Fruit fly (Drosophila melanogaster): ENCODE data around the gene CG45089.

The CG45089 gene

DNA sequence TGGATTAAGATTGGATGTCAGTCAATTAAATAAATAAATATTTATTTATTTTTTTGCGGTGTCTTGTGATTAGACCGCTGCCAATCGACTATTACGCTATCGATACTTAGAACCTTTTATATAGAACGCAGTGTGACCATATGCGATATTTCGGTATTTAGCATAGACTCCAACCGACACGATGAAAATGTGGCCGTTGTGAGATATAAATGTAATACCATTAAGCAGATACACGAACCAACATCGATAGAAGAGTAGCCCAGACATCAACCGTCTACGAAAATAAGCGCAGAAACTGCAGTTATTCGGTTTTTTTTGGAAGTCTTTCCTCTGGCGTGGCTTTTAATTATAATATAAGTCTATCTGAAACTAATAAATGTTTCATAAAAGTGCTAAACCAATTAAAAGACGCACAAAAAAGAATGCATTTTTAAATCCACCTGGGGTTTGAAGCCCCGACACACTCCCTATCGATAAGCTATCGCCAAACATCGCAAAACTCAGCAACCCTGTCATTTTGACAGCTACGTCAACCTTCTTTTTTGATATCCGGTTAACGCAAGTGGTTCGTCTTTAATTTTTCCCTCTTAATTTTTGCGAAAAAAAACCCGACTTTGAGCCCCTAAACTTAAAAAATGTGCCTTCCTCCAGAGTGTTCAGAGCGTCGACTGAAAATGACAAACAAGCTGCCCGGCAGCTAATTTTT, 39.8 kb upstream of the CG45089 start, which contains the start of the genes Dhdds and RpS14a (continued):
- peak; percentile 60 for TF ChIP-seq dm (GFP tag; optimal IDR thresholded peaks at IDR 0.05)
- TF ChIP-seq az2 (GFP tag; optimal IDR thresholded peaks at IDR 0.05), result peak; percentile 17
- no peak for TF ChIP-seq HmgZ (tag; optimal IDR thresholded peaks at IDR 0.05)
- peak; percentile 25 for TF ChIP-seq CG2120 (GFP tag; optimal IDR thresholded peaks at IDR 0.05)
- TF ChIP-seq CG11504 (tag; optimal IDR thresholded peaks at IDR 0.05), result no peak
- peak; percentile 89 for TF ChIP-seq gfzf (GFP tag; optimal IDR thresholded peaks at IDR 0.05)
- no peak for TF ChIP-seq CG2678 (tag; optimal IDR thresholded peaks at IDR 0.05)
- peak; percentile 20 for TF ChIP-seq CG30431 (GFP tag; optimal IDR thresholded peaks at IDR 0.05)
- peak; percentile 84 for TF ChIP-seq nmo (GFP tag; optimal IDR thresholded peaks at IDR 0.05)
- no peak for TF ChIP-seq H2.0 (GFP tag; IDR thresholded peaks at IDR 0.05)
- peak; percentile 17; the same call in 1 of the 2 replicates for TF ChIP-seq vvl (GFP tag; IDR thresholded peaks at IDR 0.05)
- TF ChIP-seq grn (GFP tag; optimal IDR thresholded peaks at IDR 0.05), result peak; percentile 5
- TF ChIP-seq CG10979 (tag; optimal IDR thresholded peaks at IDR 0.05), result peak; percentile 43
- peak; percentile 22 for TF ChIP-seq yki (optimal IDR thresholded peaks at IDR 0.05)
- TF ChIP-seq CG6854 (GFP tag; optimal IDR thresholded peaks at IDR 0.05), result peak; percentile 29
- peak; percentile 73 for TF ChIP-seq CG18619 (GFP tag; optimal IDR thresholded peaks at IDR 0.05)
- TF ChIP-seq vfl (GFP tag; optimal IDR thresholded peaks at IDR 0.05), result peak; percentile 18
- TF ChIP-seq nau (GFP tag; optimal IDR thresholded peaks at IDR 0.05), result peak; percentile 75
- no peak for TF ChIP-seq usp (GFP tag; optimal IDR thresholded peaks at IDR 0.05)
- peak; percentile 99 for TF ChIP-seq Ets97D (GFP tag; optimal IDR thresholded peaks at IDR 0.05)
- peak; percentile 6 for TF ChIP-seq CG4617 (GFP tag; optimal IDR thresholded peaks at IDR 0.05; ENCODE audit: borderline replicate concordance)
- peak; percentile 9 for TF ChIP-seq sd (tag; optimal IDR thresholded peaks at IDR 0.05)
- TF ChIP-seq pnt (GFP tag; optimal IDR thresholded peaks at IDR 0.05), result no peak
- no peak for TF ChIP-seq CG3065 (GFP tag; optimal IDR thresholded peaks at IDR 0.05)
- peak; percentile 75 for TF ChIP-seq vnd (GFP tag; IDR thresholded peaks at IDR 0.05; ENCODE audit: partially characterized antibody)
- TF ChIP-seq CG6175 (GFP tag; IDR thresholded peaks at IDR 0.05), result no peak
- peak; percentile 54 for TF ChIP-seq odd (GFP tag; optimal IDR thresholded peaks at IDR 0.05)
- TF ChIP-seq slou (GFP tag; optimal IDR thresholded peaks at IDR 0.05), result peak; percentile 51
- no peak for TF ChIP-seq CG8944 (GFP tag; optimal IDR thresholded peaks at IDR 0.05)
- no peak for TF ChIP-seq Poxn (GFP tag; IDR thresholded peaks at IDR 0.05)
- 0 out of 3 replicates have a peak, but pooled peaks have one; percentile 15 for TF ChIP-seq zfh1 (GFP tag; IDR thresholded peaks at IDR 0.05)
- TF ChIP-seq CG2129 (GFP tag; IDR thresholded peaks at IDR 0.05; ENCODE audit: partially characterized antibody), result peak; percentile 47; the same call in 1 of the 2 replicates
- no peak for TF ChIP-seq Lim3 (GFP tag; IDR thresholded peaks at IDR 0.05)
- TF ChIP-seq CG4730 (GFP tag; IDR thresholded peaks at IDR 0.05), result no peak
- TF ChIP-seq pum (GFP tag; optimal IDR thresholded peaks at IDR 0.05), result no peak
- TF ChIP-seq CG7839 (tag; optimal IDR thresholded peaks at IDR 0.05), result peak; percentile 40
- peak; percentile 95 for TF ChIP-seq hkb (optimal IDR thresholded peaks at IDR 0.05)
- TF ChIP-seq hkb (GFP tag; IDR thresholded peaks at IDR 0.05), result peak; percentile 46; the same call in 1 of the 2 replicates
- TF ChIP-seq CG11247 (GFP tag; IDR thresholded peaks at IDR 0.05), result no peak
- peak; percentile 25 for TF ChIP-seq Hr3 (GFP tag; optimal IDR thresholded peaks at IDR 0.05)
- TF ChIP-seq Dll (GFP tag; IDR thresholded peaks at IDR 0.05; ENCODE audit: partially characterized antibody), result peak; percentile 84
- TF ChIP-seq gce (GFP tag; IDR thresholded peaks at IDR 0.05), result no peak
- no peak for TF ChIP-seq CG17612 (GFP tag; IDR thresholded peaks at IDR 0.05)
- peak; percentile 81 for TF ChIP-seq Sox100B (GFP tag; optimal IDR thresholded peaks at IDR 0.05)
- peak; percentile 22 for TF ChIP-seq CG3838 (GFP tag; optimal IDR thresholded peaks at IDR 0.05)
- no peak for TF ChIP-seq CG4404 (GFP tag; IDR thresholded peaks at IDR 0.05)
- peak; percentile 35 for TF ChIP-seq mam (GFP tag; optimal IDR thresholded peaks at IDR 0.05)
- TF ChIP-seq croc (GFP tag; conservative IDR thresholded peaks at IDR 0.05), result no peak
- TF ChIP-seq emc (GFP tag; optimal IDR thresholded peaks at IDR 0.05), result peak; percentile 40
- no peak for TF ChIP-seq wor (GFP tag; IDR thresholded peaks at IDR 0.05)
- TF ChIP-seq Mad (GFP tag; optimal IDR thresholded peaks at IDR 0.05), result peak; percentile 5

Measured in whole organism, embryonic.